Worm (Caenorhabditis elegans): ENCODE data around the gene F07G6.8.

F07G6.8 gene

ce11 chrX:1729558-1729957, 9.3 kb upstream of the F07G6.8 start, which contains the start of gene dgn-3:
Gene dgn-3 (plus strand): TSS chrX:1729858.
- TF ChIP-seq lin-11 (tag; optimal IDR thresholded peaks at IDR 0.05) (no peak), nhr-25 (tag; optimal IDR thresholded peaks at IDR 0.05) (no peak), sma-9 (GFP tag; optimal IDR thresholded peaks at IDR 0.05) (no peak), sma-9 (tag; optimal IDR thresholded peaks at IDR 0.05) (no peak), nhr-129 (tag; optimal IDR thresholded peaks at IDR 0.05) (no peak), nhr-6 (tag; optimal IDR thresholded peaks at IDR 0.05) (no peak), nhr-11 (tag; optimal IDR thresholded peaks at IDR 0.05) (no peak), unc-39 (tag; optimal IDR thresholded peaks at IDR 0.05) (no peak), elt-3 (tag; optimal IDR thresholded peaks at IDR 0.05) (no peak)

DNA sequence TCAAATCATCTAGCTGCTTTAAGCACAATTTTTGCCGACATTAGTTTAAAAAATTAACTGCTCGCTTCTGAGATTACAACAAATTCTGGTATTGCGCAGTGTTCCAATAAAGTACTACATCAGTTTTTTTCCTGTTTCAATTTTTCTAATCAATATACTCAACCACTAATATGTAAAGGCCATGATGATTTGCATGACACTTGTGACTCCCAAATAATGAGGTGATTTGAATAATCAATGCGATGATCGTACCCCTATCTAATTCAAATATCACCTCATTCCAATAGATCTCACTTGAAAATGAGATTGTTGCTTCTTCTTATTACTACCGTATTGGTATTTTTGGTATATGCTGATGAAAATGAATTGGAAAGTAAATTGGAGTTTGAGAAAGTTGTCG, 6.8 kb upstream of the F07G6.8 start, which contains the start of gene F07G6.2:
TSS of gene F07G6.2 (plus strand) at position 301 of the 400 bp plus-strand sequence.
- TF ChIP-seq nhr-12 (tag; optimal IDR thresholded peaks at IDR 0.05) (no peak), unc-39 (tag; optimal IDR thresholded peaks at IDR 0.05) (no peak), nhr-10 (tag; optimal IDR thresholded peaks at IDR 0.05) (no peak), gmeb-1 (tag; optimal IDR thresholded peaks at IDR 0.05) (no peak), blmp-1 (tag; optimal IDR thresholded peaks at IDR 0.05; ENCODE audit: insufficient read depth) (no peak), nhr-6 (tag; optimal IDR thresholded peaks at IDR 0.05) (no peak), Y55F3AM.14 (GFP tag; optimal IDR thresholded peaks at IDR 0.05) (no peak), crh-2 (tag; optimal IDR thresholded peaks at IDR 0.05) (no peak), nhr-23 (tag; optimal IDR thresholded peaks at IDR 0.05) (no peak), zag-1 (tag; optimal IDR thresholded peaks at IDR 0.05) (no peak), aly-2 (tag; optimal IDR thresholded peaks at IDR 0.05) (no peak), nhr-77 (tag; optimal IDR thresholded peaks at IDR 0.05) (no peak), unc-62 (GFP tag; optimal IDR thresholded peaks at IDR 0.05) (no peak), ceh-16 (tag; optimal IDR thresholded peaks at IDR 0.05) (no peak), nhr-129 (tag; optimal IDR thresholded peaks at IDR 0.05) (no peak), R02D3.7 (tag; optimal IDR thresholded peaks at IDR 0.05) (no peak), ztf-4 (tag; optimal IDR thresholded peaks at IDR 0.05) (no peak), sma-9 (GFP tag; optimal IDR thresholded peaks at IDR 0.05) (no peak), sma-9 (tag; optimal IDR thresholded peaks at IDR 0.05) (no peak), ZK546.5 (tag; optimal IDR thresholded peaks at IDR 0.05) (no peak)

ce11 chrX:1718479-1718878, 1.8 kb downstream of the F07G6.8 start, which contains the start of gene fbxa-53:
Gene fbxa-53 (minus strand): TSS chrX:1718579.
- TF ChIP-seq lin-39 (tag; optimal IDR thresholded peaks at IDR 0.05), result no peak
- no peak for TF ChIP-seq unc-55 (GFP tag; optimal IDR thresholded peaks at IDR 0.05)
- TF ChIP-seq nhr-21 (tag; optimal IDR thresholded peaks at IDR 0.05), result no peak
- TF ChIP-seq elt-1 (tag; optimal IDR thresholded peaks at IDR 0.05), result no peak
- no peak for TF ChIP-seq ama-1 (optimal IDR thresholded peaks at IDR 0.05)
- no peak for TF ChIP-seq Y55F3AM.14 (GFP tag; optimal IDR thresholded peaks at IDR 0.05)
- no peak for TF ChIP-seq dmd-4 (tag; optimal IDR thresholded peaks at IDR 0.05)
- TF ChIP-seq mdl-1 (tag; optimal IDR thresholded peaks at IDR 0.05), result no peak
- no peak for TF ChIP-seq ceh-16 (tag; optimal IDR thresholded peaks at IDR 0.05)
- TF ChIP-seq unc-62 (GFP tag; optimal IDR thresholded peaks at IDR 0.05), result no peak
- no peak for TF ChIP-seq ztf-11 (tag; optimal IDR thresholded peaks at IDR 0.05)
- no peak for TF ChIP-seq sma-9 (GFP tag; optimal IDR thresholded peaks at IDR 0.05)
- no peak for TF ChIP-seq sma-9 (tag; optimal IDR thresholded peaks at IDR 0.05)
- TF ChIP-seq mbf-1 (tag; optimal IDR thresholded peaks at IDR 0.05), result no peak
- TF ChIP-seq nhr-25 (tag; optimal IDR thresholded peaks at IDR 0.05), result no peak

DNA sequence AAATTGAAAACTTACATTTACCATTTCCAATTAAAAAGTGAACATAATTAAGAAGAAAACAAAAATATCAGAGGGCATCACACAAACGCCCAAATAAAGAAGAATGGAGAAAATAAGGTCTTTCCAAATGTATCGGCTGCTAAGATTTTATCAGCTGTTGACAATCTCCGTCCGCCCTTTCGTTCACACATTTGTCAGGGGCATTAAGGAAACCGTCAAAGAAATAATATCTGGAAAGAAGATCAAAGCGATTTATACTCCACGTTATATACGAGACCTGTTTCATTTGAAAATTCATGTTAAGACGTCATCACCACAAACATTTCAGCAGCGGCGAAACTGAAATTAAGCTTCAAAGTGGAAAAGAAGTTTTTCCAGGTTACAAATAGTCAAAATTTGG, 7.7 kb downstream of the F07G6.8 start, which contains the start of gene fbxa-52:
TSS of gene fbxa-52 (minus strand) at position 101 of the 400 bp plus-strand sequence.
- TF ChIP-seq lin-39 (tag; optimal IDR thresholded peaks at IDR 0.05) (no peak), mab-5 (tag; optimal IDR thresholded peaks at IDR 0.05) (no peak), mdl-1 (tag; optimal IDR thresholded peaks at IDR 0.05) (no peak), aly-2 (tag; optimal IDR thresholded peaks at IDR 0.05) (no peak), ZK546.5 (tag; optimal IDR thresholded peaks at IDR 0.05) (no peak), nhr-77 (tag; optimal IDR thresholded peaks at IDR 0.05) (no peak), gmeb-1 (tag; optimal IDR thresholded peaks at IDR 0.05) (no peak), nhr-11 (tag; optimal IDR thresholded peaks at IDR 0.05) (no peak), nhr-21 (tag; optimal IDR thresholded peaks at IDR 0.05) (no peak), sma-3 (GFP tag; optimal IDR thresholded peaks at IDR 0.05) (no peak), unc-62 (GFP tag; optimal IDR thresholded peaks at IDR 0.05) (no peak), nhr-12 (tag; optimal IDR thresholded peaks at IDR 0.05) (no peak)

- TF ChIP-seq Y55F3AM.14 (GFP tag; optimal IDR thresholded peaks at IDR 0.05) (no peak), gmeb-1 (tag; optimal IDR thresholded peaks at IDR 0.05) (no peak), unc-39 (tag; optimal IDR thresholded peaks at IDR 0.05) (no peak), alr-1 (tag; optimal IDR thresholded peaks at IDR 0.05) (no peak), nhr-10 (tag; optimal IDR thresholded peaks at IDR 0.05) (no peak), lsy-2 (tag; optimal IDR thresholded peaks at IDR 0.05) (no peak), elt-3 (tag; optimal IDR thresholded peaks at IDR 0.05) (no peak), nhr-23 (tag; optimal IDR thresholded peaks at IDR 0.05) (no peak), crh-2 (tag; optimal IDR thresholded peaks at IDR 0.05) (no peak), nhr-25 (tag; optimal IDR thresholded peaks at IDR 0.05) (no peak), unc-62 (GFP tag; optimal IDR thresholded peaks at IDR 0.05) (no peak), elt-1 (tag; optimal IDR thresholded peaks at IDR 0.05) (no peak)
Observed at ce11 chrX:1706538-1706937, 13.7 kb downstream of the F07G6.8 start, which contains the start of gene F07G6.5. Gene F07G6.5 (minus strand): TSS chrX:1706638.

Data from whole organism, L2 larva.